Worm (Caenorhabditis elegans) whole organism, young adult: Measurements from ENCODE around the gene C09B9.1.

ENCODE experiments used
- C17E4.6 ChIP-seq: fragments of 200-800 bp; sonication (Bioruptor generic); IDR thresholded peaks from 2 replicates; pipeline ENCODE4 v1.3.6; 2022; ENCODE audit warnings: missing genetic modification reagents, missing genetic modification characterization, missing compliant biosample characterization
- D2030.7 ChIP-seq: fragments of 200-800 bp; sonication (Bioruptor generic); IDR thresholded peaks from 2 replicates; pipeline ENCODE4 v1.3.6; 2022; ENCODE audit warnings: missing genetic modification reagents, missing genetic modification characterization, missing compliant biosample characterization
- F39B2.1 ChIP-seq: fragments of 200-800 bp; sonication (Bioruptor generic); IDR thresholded peaks from 2 replicates; pipeline ENCODE4 v1.3.6; 2022; ENCODE audit warnings: missing genetic modification reagents, missing genetic modification characterization, missing compliant biosample characterization
- F57C9.4 ChIP-seq: sonication (generic microtip); optimal IDR thresholded peaks from 2 replicates; lab custom pipeline; 2017; ENCODE audit warnings: mild to moderate bottlenecking, missing genetic modification characterization, missing compliant biosample characterization
- T26A5.8 ChIP-seq: sonication (generic microtip); optimal IDR thresholded peaks from 2 replicates; lab custom pipeline; 2016; ENCODE audit warnings: missing genetic modification characterization, missing compliant biosample characterization
- Y56A3A.18 ChIP-seq: fragments of 200-800 bp; sonication (Bioruptor generic); IDR thresholded peaks from 2 replicates; pipeline ENCODE4 v1.3.6; 2022; ENCODE audit warnings: missing genetic modification reagents, missing genetic modification characterization, missing compliant biosample characterization
- akir-1 ChIP-seq: fragments of 200-800 bp; sonication (Bioruptor generic); optimal IDR thresholded peaks from 2 replicates; lab custom pipeline; 2018; ENCODE audit warnings: mild to moderate bottlenecking, missing genetic modification characterization, moderate library complexity, missing compliant biosample characterization
- ama-1 ChIP-seq, 3 experiments: fragments of 150-350 bp in 1 of 3; sonication (generic microtip) in 2 of 3; optimal IDR thresholded peaks; 2 replicates each; lab custom pipeline; 2014 to 2018; ENCODE audit warnings: missing biosample characterization in 2 of 3, missing genetic modification characterization in 2 of 3, missing genetic modification reagents in 2 of 3
- bed-2 ChIP-seq: fragments of 200-800 bp; sonication (Bioruptor generic); IDR thresholded peaks from 2 replicates; pipeline ENCODE4 v1.3.6; 2022; ENCODE audit warnings: missing genetic modification reagents, missing genetic modification characterization, missing compliant biosample characterization
- ccch-3 ChIP-seq: fragments of 200-800 bp; sonication (Bioruptor generic); optimal IDR thresholded peaks from 2 replicates; lab custom pipeline; 2018; ENCODE audit warnings: mild to moderate bottlenecking, missing genetic modification characterization, missing compliant biosample characterization
- cebp-1 ChIP-seq, 2 experiments: fragments of 200-800 bp in 1 of 2; sonication (Bioruptor generic) in 1 of 2; sonication (generic microtip) in 1 of 2; IDR thresholded peaks in 1 of 2; optimal IDR thresholded peaks in 1 of 2; 2 replicates each; pipeline versions ENCODE4 v1.3.6 to Lab custom; 2017 to 2022; ENCODE audit warnings: missing compliant biosample characterization in 2 of 2, missing genetic modification characterization in 2 of 2, mild to moderate bottlenecking in 1 of 2, missing genetic modification reagents in 1 of 2, moderate library complexity in 1 of 2
- ceh-100 ChIP-seq: fragments of 200-800 bp; sonication (Bioruptor generic); IDR thresholded peaks from 2 replicates; pipeline ENCODE4 v1.3.6; 2022; ENCODE audit warnings: missing genetic modification reagents, missing genetic modification characterization, missing compliant biosample characterization
- ceh-27 ChIP-seq: fragments of 200-800 bp; sonication (Bioruptor generic); optimal IDR thresholded peaks from 2 replicates; lab custom pipeline; 2018; ENCODE audit warnings: mild to moderate bottlenecking, missing genetic modification characterization, moderate library complexity, missing compliant biosample characterization
- ceh-58 ChIP-seq: fragments of 200-800 bp; sonication (Bioruptor generic); IDR thresholded peaks from 2 replicates; pipeline ENCODE4 v1.3.6; 2022; ENCODE audit warnings: missing genetic modification characterization, missing compliant biosample characterization
- dpl-1 ChIP-seq: fragments of 150-350 bp; optimal IDR thresholded peaks from 2 replicates; lab custom pipeline; 2014; ENCODE audit warnings: missing biosample characterization, missing genetic modification reagents, missing genetic modification characterization
- efl-1 ChIP-seq: fragments of 150-350 bp; optimal IDR thresholded peaks from 2 replicates; lab custom pipeline; 2014; ENCODE audit warnings: missing biosample characterization, missing genetic modification reagents, missing genetic modification characterization
- egl-18 ChIP-seq: fragments of 200-800 bp; sonication (Bioruptor generic); IDR thresholded peaks from 2 replicates; pipeline ENCODE4 v1.3.6; 2022; ENCODE audit warnings: missing genetic modification reagents, missing genetic modification characterization, missing compliant biosample characterization
- ekl-4 ChIP-seq: fragments of 200-800 bp; sonication (Bioruptor generic); IDR thresholded peaks from 2 replicates; pipeline ENCODE4 v1.3.6; 2022; ENCODE audit warnings: missing genetic modification reagents, missing genetic modification characterization, missing compliant biosample characterization
- fkh-3 ChIP-seq: sonication (generic microtip); optimal IDR thresholded peaks from 2 replicates; lab custom pipeline; 2016; ENCODE audit warnings: mild to moderate bottlenecking, missing genetic modification characterization, missing compliant biosample characterization
- gei-17 ChIP-seq: fragments of 200-800 bp; sonication (Bioruptor generic); optimal IDR thresholded peaks from 2 replicates; lab custom pipeline; 2018; ENCODE audit warnings: mild to moderate bottlenecking, missing genetic modification characterization, missing compliant biosample characterization
- him-1 ChIP-seq: sonication (generic microtip); optimal IDR thresholded peaks from 2 replicates; lab custom pipeline; 2016; ENCODE audit warnings: missing genotype, missing genetic modification reagents, missing genetic modification characterization, missing compliant biosample characterization
- hmg-1.2 ChIP-seq: fragments of 200-800 bp; sonication (Bioruptor generic); IDR thresholded peaks from 2 replicates; pipeline ENCODE4 v1.3.6; 2022; ENCODE audit warnings: missing genetic modification reagents, missing genetic modification characterization, missing compliant biosample characterization
- hrde-1 ChIP-seq: sonication (generic microtip); optimal IDR thresholded peaks from 2 replicates; lab custom pipeline; 2016; ENCODE audit warnings: missing genetic modification characterization, mild to moderate bottlenecking, missing compliant biosample characterization, moderate library complexity, missing genotype, missing genetic modification reagents, borderline replicate concordance
- let-607 ChIP-seq, 2 experiments: fragments of 200-800 bp in 1 of 2; sonication (Bioruptor generic) in 1 of 2; sonication (generic microtip) in 1 of 2; optimal IDR thresholded peaks; 2 replicates each; lab custom pipeline; 2016 to 2018; ENCODE audit warnings: mild to moderate bottlenecking in 2 of 2, missing compliant biosample characterization in 2 of 2, missing genetic modification characterization in 2 of 2, moderate library complexity in 2 of 2, missing genotype in 1 of 2
- lin-35 ChIP-seq, 3 experiments: fragments of 150-350 bp in 2 of 3; sonication (generic microtip) in 1 of 3; optimal IDR thresholded peaks; 2 replicates each; lab custom pipeline; 2014 to 2018; ENCODE audit warnings: missing biosample characterization in 3 of 3, missing genetic modification characterization in 3 of 3, missing genetic modification reagents in 3 of 3
- lin-54 ChIP-seq: fragments of 200-800 bp; sonication (Bioruptor generic); optimal IDR thresholded peaks from 2 replicates; lab custom pipeline; 2018; ENCODE audit warnings: mild to moderate bottlenecking, missing genetic modification characterization, missing compliant biosample characterization
- madf-10 ChIP-seq: sonication (generic microtip); optimal IDR thresholded peaks from 2 replicates; lab custom pipeline; 2016; ENCODE audit warnings: mild to moderate bottlenecking, missing genetic modification characterization, missing compliant biosample characterization
- madf-8 ChIP-seq: fragments of 200-800 bp; sonication (Bioruptor generic); conservative IDR thresholded peaks from 2 replicates; pipeline ENCODE4 v1.3.6; 2022; ENCODE audit warnings: missing genetic modification reagents, missing genetic modification characterization, missing compliant biosample characterization
- mcd-1 ChIP-seq: fragments of 200-800 bp; sonication (Bioruptor generic); IDR thresholded peaks from 2 replicates; pipeline ENCODE4 v1.3.6; 2022; ENCODE audit warnings: missing genetic modification reagents, missing genetic modification characterization, missing compliant biosample characterization
- mel-28 ChIP-seq: sonication (generic microtip); optimal IDR thresholded peaks from 2 replicates; lab custom pipeline; 2016; ENCODE audit warnings: borderline replicate concordance, mild to moderate bottlenecking, missing genetic modification characterization, missing compliant biosample characterization
- mxl-1 ChIP-seq: sonication (generic microtip); optimal IDR thresholded peaks from 2 replicates; lab custom pipeline; 2016; ENCODE audit warnings: missing genetic modification characterization, missing compliant biosample characterization
- nhr-90 ChIP-seq: sonication (generic microtip); optimal IDR thresholded peaks from 2 replicates; lab custom pipeline; 2016; ENCODE audit warnings: missing genotype, mild to moderate bottlenecking, missing genetic modification characterization, missing compliant biosample characterization
- pbrm-1 ChIP-seq: fragments of 200-800 bp; sonication (Bioruptor generic); IDR thresholded peaks from 2 replicates; pipeline ENCODE4 v1.3.6; 2022; ENCODE audit warnings: missing genetic modification reagents, missing genetic modification characterization, missing compliant biosample characterization
- rcor-1 ChIP-seq: fragments of 200-800 bp; sonication (Bioruptor generic); IDR thresholded peaks from 2 replicates; pipeline ENCODE4 v1.3.6; 2022; ENCODE audit warnings: missing genetic modification reagents, missing genetic modification characterization, missing compliant biosample characterization
- rec-8 ChIP-seq, 2 experiments: sonication (generic microtip); optimal IDR thresholded peaks; 2 replicates each; lab custom pipeline; 2016; ENCODE audit warnings: mild to moderate bottlenecking in 2 of 2, missing genetic modification characterization in 2 of 2, missing genetic modification reagents in 2 of 2, missing genotype in 2 of 2, missing biosample characterization in 1 of 2, missing compliant biosample characterization in 1 of 2, moderate library complexity in 1 of 2
- rpc-1 ChIP-seq, 2 experiments: fragments of 150-350 bp in 1 of 2; sonication (generic microtip) in 1 of 2; optimal IDR thresholded peaks; 2 replicates each; lab custom pipeline; 2014 to 2018; ENCODE audit warnings: missing biosample characterization in 1 of 2, missing genetic modification characterization in 1 of 2, missing genetic modification reagents in 1 of 2, missing genotype in 1 of 2
- snpc-4 ChIP-seq, 5 experiments: fragments of 150-350 bp in 1 of 5; sonication (generic microtip) in 4 of 5; optimal IDR thresholded peaks; 2 replicates each; lab custom pipeline; 2014 to 2018; ENCODE audit warnings: missing genetic modification characterization in 5 of 5, missing biosample characterization in 3 of 5, antibody characterized with exemption in 2 of 5, mild to moderate bottlenecking in 2 of 5, missing compliant biosample characterization in 2 of 5, missing genotype in 2 of 5, moderate library complexity in 2 of 5, missing genetic modification reagents in 1 of 5
- somi-1 ChIP-seq: fragments of 200-800 bp; sonication (Bioruptor generic); optimal IDR thresholded peaks from 2 replicates; lab custom pipeline; 2018; ENCODE audit warnings: mild to moderate bottlenecking, missing genetic modification characterization, missing compliant biosample characterization
- tbx-9 ChIP-seq: sonication (generic microtip); optimal IDR thresholded peaks from 2 replicates; lab custom pipeline; 2016; ENCODE audit warnings: borderline replicate concordance, missing genetic modification characterization, inconsistent platforms, missing compliant biosample characterization
- unc-62 ChIP-seq: fragments of 150-350 bp; optimal IDR thresholded peaks from 2 replicates; lab custom pipeline; 2014; ENCODE audit warnings: missing biosample characterization, missing genetic modification reagents, missing genetic modification characterization
- zfh-2 ChIP-seq: fragments of 200-800 bp; sonication (Bioruptor generic); conservative IDR thresholded peaks from 2 replicates; pipeline ENCODE4 v1.3.6; 2022; ENCODE audit warnings: missing genetic modification reagents, missing genetic modification characterization, missing compliant biosample characterization
- ztf-18 ChIP-seq: sonication (generic microtip); optimal IDR thresholded peaks from 2 replicates; lab custom pipeline; 2016; ENCODE audit warnings: missing genotype, mild to moderate bottlenecking, missing genetic modification characterization, missing compliant biosample characterization

Gene C09B9.1

ce11 chrIV:5083832-5084231 lies 46.2 kb downstream of the C09B9.1 start:
- no peak for TF ChIP-seq pbrm-1 (GFP tag; lab: Robert Waterston, UW)
- no peak for TF ChIP-seq Y56A3A.18
- no peak for TF ChIP-seq mxl-1
- no peak for TF ChIP-seq gei-17 (GFP tag; lab: Kevin White, UChicago)
- TF ChIP-seq ceh-100 (GFP tag; lab: Robert Waterston, UW): peak; percentile 75
- peak; percentile 18 for TF ChIP-seq snpc-4 (GFP tag; optimal IDR thresholded peaks at IDR 0.05; lab: Kevin White, UChicago)
- TF ChIP-seq snpc-4 (tag; optimal IDR thresholded peaks at IDR 0.05; lab: Kevin White, UChicago): peak in 3 of 4 experiments; percentile 32 to 78 (median 62)
- 0 out of 2 replicates have a peak, but pooled peaks have one; percentile 9 for TF ChIP-seq D2030.7 (GFP tag; lab: Robert Waterston, UW)
- no peak for TF ChIP-seq T26A5.8
- peak; percentile 30; the same call in 1 of the 2 replicates for TF ChIP-seq mcd-1 (GFP tag; lab: Robert Waterston, UW)
- peak; percentile 5 for TF ChIP-seq efl-1 (GFP tag; lab: Kevin White, UChicago)

- TF ChIP-seq nhr-90 (tag; lab: Kevin White, UChicago): no peak
- TF ChIP-seq zfh-2 (GFP tag; lab: Robert Waterston, UW): peak; percentile 74
Measured at ce11 chrIV:5085782-5086181, 48.2 kb downstream of the C09B9.1 start.

ce11 chrIV:5086243-5086960 lies 48.8 kb downstream of the C09B9.1 start:
- TF ChIP-seq akir-1 (no peak), ceh-58 (GFP tag; lab: Robert Waterston, UW) (no peak), tbx-9 (tag; lab: Kevin White, UChicago) (no peak), lin-35 (GFP tag; optimal IDR thresholded peaks at IDR 0.05; lab: Kevin White, UChicago) (no peak), somi-1 (no peak), fkh-3 (tag; lab: Kevin White, UChicago) (no peak), mel-28 (tag; lab: Kevin White, UChicago) (no peak), rec-8 (tag; optimal IDR thresholded peaks at IDR 0.05; lab: Kevin White, UChicago) (no peak), cebp-1 (GFP tag; IDR thresholded peaks at IDR 0.05; lab: Robert Waterston, UW) (no peak), cebp-1 (tag; optimal IDR thresholded peaks at IDR 0.05; lab: Kevin White, UChicago) (peak; percentile 3), bed-2 (GFP tag; lab: Robert Waterston, UW) (no peak), ceh-27 (GFP tag; lab: Kevin White, UChicago) (no peak), C17E4.6 (GFP tag; lab: Robert Waterston, UW) (no peak), madf-10 (tag; lab: Kevin White, UChicago) (no peak), let-607 (tag; optimal IDR thresholded peaks at IDR 0.05; lab: Kevin White, UChicago) (no peak), rcor-1 (no peak), ama-1 (optimal IDR thresholded peaks at IDR 0.05; lab: Kevin White, UChicago) (no peak), ama-1 (GFP tag; optimal IDR thresholded peaks at IDR 0.05; lab: Kevin White, UChicago) (no peak), madf-8 (no peak), hmg-1.2 (GFP tag; lab: Robert Waterston, UW) (no peak), ccch-3 (GFP tag; lab: Kevin White, UChicago) (no peak), egl-18 (GFP tag; lab: Robert Waterston, UW) (no peak), snpc-4 (GFP tag; optimal IDR thresholded peaks at IDR 0.05; lab: Kevin White, UChicago) (no peak), snpc-4 (tag; optimal IDR thresholded peaks at IDR 0.05; lab: Kevin White, UChicago) (peak in 2 of 4 experiments; percentile 12 to 63), F39B2.1 (GFP tag; lab: Robert Waterston, UW) (no peak), him-1 (tag; lab: Kevin White, UChicago) (no peak), dpl-1 (no peak), rpc-1 (optimal IDR thresholded peaks at IDR 0.05; lab: Kevin White, UChicago) (no peak), rpc-1 (tag; optimal IDR thresholded peaks at IDR 0.05; lab: Kevin White, UChicago) (no peak), hrde-1 (tag; lab: Kevin White, UChicago) (peak; percentile 33), ztf-18 (tag; lab: Kevin White, UChicago) (no peak), unc-62 (GFP tag; lab: Kevin White, UChicago) (no peak), lin-54 (GFP tag; lab: Kevin White, UChicago) (no peak), F57C9.4 (no peak), ekl-4 (GFP tag; lab: Robert Waterston, UW) (peak; percentile 34; the same call in 1 of the 2 replicates)
